Fruit fly (Drosophila melanogaster) whole organism, pupa: Measurements from ENCODE around the gene CG14326.

Experiments
- CG10348 ChIP-seq: fragments of 200-800 bp; sonication (Bioruptor generic); IDR thresholded peaks from 2 replicates; pipeline ENCODE4 v1.3.6; 2022; ENCODE audit warnings: missing biosample characterization, missing genetic modification characterization
- CG12605 ChIP-seq: fragments of 200-800 bp; sonication (Bioruptor generic); IDR thresholded peaks from 2 replicates; pipeline ENCODE4 v1.3.6; 2022; ENCODE audit warnings: missing biosample characterization, missing genetic modification characterization
- CG13204 ChIP-seq: fragments of 200-800 bp; sonication (Bioruptor generic); optimal IDR thresholded peaks from 2 replicates; lab custom pipeline; 2018; ENCODE audit warnings: missing biosample characterization, mild to moderate bottlenecking, missing genetic modification characterization, moderate library complexity
- CG14655 ChIP-seq: fragments of 200-800 bp; sonication (Bioruptor generic); optimal IDR thresholded peaks from 3 replicates; lab custom pipeline; 2017; ENCODE audit warnings: mild to moderate bottlenecking, missing biosample characterization, missing genetic modification reagents, missing genetic modification characterization
- CG15710 ChIP-seq: fragments of 200-800 bp; sonication (Bioruptor generic); optimal IDR thresholded peaks from 2 replicates; lab custom pipeline; 2018; ENCODE audit warnings: missing biosample characterization, mild to moderate bottlenecking, missing genetic modification characterization, moderate library complexity
- CG17806 ChIP-seq: fragments of 200-800 bp; sonication (Bioruptor generic); optimal IDR thresholded peaks from 2 replicates; lab custom pipeline; 2018; ENCODE audit warnings: missing biosample characterization, mild to moderate bottlenecking, missing genetic modification characterization, moderate library complexity
- CG32121 ChIP-seq: fragments of 200-800 bp; sonication (Bioruptor generic); IDR thresholded peaks from 2 replicates; pipeline ENCODE4 v1.3.6; 2022; ENCODE audit warnings: missing biosample characterization, missing genetic modification characterization
- CG34367 ChIP-seq: fragments of 200-800 bp; sonication (Bioruptor generic); optimal IDR thresholded peaks from 2 replicates; lab custom pipeline; 2018; ENCODE audit warnings: missing biosample characterization, mild to moderate bottlenecking, missing genetic modification characterization
- CG4496 ChIP-seq: fragments of 200-800 bp; sonication (Bioruptor generic); IDR thresholded peaks from 3 replicates; pipeline ENCODE4 v1.3.6; 2022; ENCODE audit warnings: missing biosample characterization, missing genetic modification characterization
- CG8159 ChIP-seq: fragments of 200-800 bp; sonication (Bioruptor generic); optimal IDR thresholded peaks from 3 replicates; lab custom pipeline; 2018; ENCODE audit warnings: missing biosample characterization, mild to moderate bottlenecking, missing genetic modification characterization, moderate library complexity
- CG8301 ChIP-seq: fragments of 200-800 bp; sonication (Bioruptor generic); optimal IDR thresholded peaks from 2 replicates; lab custom pipeline; 2018; ENCODE audit warnings: missing biosample characterization, mild to moderate bottlenecking, missing genetic modification characterization
- CG9948 ChIP-seq: fragments of 200-800 bp; sonication (Bioruptor generic); optimal IDR thresholded peaks from 2 replicates; lab custom pipeline; 2018; ENCODE audit warnings: missing biosample characterization, mild to moderate bottlenecking, missing genetic modification characterization, moderate library complexity
- D1 ChIP-seq: fragments of 200-800 bp; sonication (Bioruptor generic); optimal IDR thresholded peaks from 2 replicates; lab custom pipeline; 2018; ENCODE audit warnings: missing biosample characterization, mild to moderate bottlenecking, missing genetic modification characterization, moderate library complexity
- EcR ChIP-seq: fragments of 200-800 bp; sonication (Bioruptor generic); optimal IDR thresholded peaks from 3 replicates; lab custom pipeline; 2019; ENCODE audit warnings: missing biosample characterization, missing genetic modification characterization, mild to moderate bottlenecking, moderate library complexity, missing genetic modification reagents
- Ets98B ChIP-seq: fragments of 200-800 bp; sonication (Bioruptor generic); IDR thresholded peaks from 2 replicates; pipeline ENCODE4 v1.3.6; 2022; ENCODE audit warnings: missing biosample characterization, missing genetic modification characterization
- Pif1A ChIP-seq: fragments of 200-800 bp; sonication (Bioruptor generic); optimal IDR thresholded peaks from 3 replicates; lab custom pipeline; 2016; ENCODE audit warnings: missing biosample characterization, missing genetic modification characterization
- Pif1B ChIP-seq: fragments of 200-800 bp; sonication (Bioruptor generic); optimal IDR thresholded peaks from 3 replicates; lab custom pipeline; 2016; ENCODE audit warnings: missing biosample characterization, missing genetic modification characterization
- Snoo ChIP-seq: fragments of 200-800 bp; sonication (Bioruptor generic); optimal IDR thresholded peaks from 3 replicates; lab custom pipeline; 2017; ENCODE audit warnings: missing biosample characterization, mild to moderate bottlenecking, missing genetic modification characterization, inconsistent platforms
- fd96Ca ChIP-seq: fragments of 200-800 bp; sonication (Bioruptor generic); IDR thresholded peaks from 3 replicates; pipeline ENCODE4 v1.3.6; 2022; ENCODE audit warnings: missing biosample characterization, missing genetic modification characterization
- gl ChIP-seq: fragments of 200-800 bp; sonication (Bioruptor generic); optimal IDR thresholded peaks from 2 replicates; lab custom pipeline; 2018; ENCODE audit warnings: missing biosample characterization, mild to moderate bottlenecking, missing genetic modification characterization
- rn ChIP-seq: fragments of 200-800 bp; sonication (Bioruptor generic); IDR thresholded peaks from 2 replicates; pipeline ENCODE4 v1.3.6; 2022; ENCODE audit warnings: missing biosample characterization, missing genetic modification characterization

CG14326 gene

DNA sequence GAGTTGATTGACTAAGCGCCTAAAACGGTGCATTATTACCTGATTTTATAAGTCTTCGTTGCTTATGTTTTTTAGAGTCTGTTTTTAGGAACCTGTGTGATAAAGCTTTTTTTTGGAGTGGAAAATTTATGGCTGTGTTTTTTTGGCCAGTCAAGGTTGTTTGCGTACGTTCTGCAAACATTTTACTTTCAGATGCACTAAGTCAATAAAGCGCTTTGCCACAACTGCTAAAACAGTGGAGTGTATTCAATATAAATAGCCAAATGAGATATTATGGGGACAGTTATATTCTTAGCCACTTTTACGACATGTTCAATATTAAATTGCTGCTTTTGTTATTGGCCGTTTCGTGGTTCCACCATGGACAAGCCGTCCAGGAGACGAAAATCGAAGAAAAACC is 23.8 kb upstream of the CG14326 start, which contains the start of gene Sgs5:
Gene Sgs5, plus strand, starts transcription at position 279 of the 400 bp plus-strand sequence.
- no peak for TF ChIP-seq CG32121 (GFP tag; lab: Robert Waterston, UW)
- no peak for TF ChIP-seq CG9948 (tag; lab: Kevin White, UChicago)
- TF ChIP-seq Ets98B (GFP tag; lab: Robert Waterston, UW), result no peak
- no peak for TF ChIP-seq Pif1A
- no peak for TF ChIP-seq CG8301
- no peak for TF ChIP-seq CG13204 (GFP tag; lab: Kevin White, UChicago)
- no peak for TF ChIP-seq CG10348 (GFP tag; lab: Robert Waterston, UW)
- no peak for TF ChIP-seq rn
- TF ChIP-seq fd96Ca (GFP tag; lab: Robert Waterston, UW), result no peak
- no peak for TF ChIP-seq CG15710 (tag; lab: Kevin White, UChicago)
- TF ChIP-seq EcR, result no peak
- TF ChIP-seq Pif1B (GFP tag; lab: Kevin White, UChicago), result no peak
- TF ChIP-seq CG17806 (tag; lab: Kevin White, UChicago), result no peak
- no peak for TF ChIP-seq CG34367 (tag; lab: Kevin White, UChicago)

DNA sequence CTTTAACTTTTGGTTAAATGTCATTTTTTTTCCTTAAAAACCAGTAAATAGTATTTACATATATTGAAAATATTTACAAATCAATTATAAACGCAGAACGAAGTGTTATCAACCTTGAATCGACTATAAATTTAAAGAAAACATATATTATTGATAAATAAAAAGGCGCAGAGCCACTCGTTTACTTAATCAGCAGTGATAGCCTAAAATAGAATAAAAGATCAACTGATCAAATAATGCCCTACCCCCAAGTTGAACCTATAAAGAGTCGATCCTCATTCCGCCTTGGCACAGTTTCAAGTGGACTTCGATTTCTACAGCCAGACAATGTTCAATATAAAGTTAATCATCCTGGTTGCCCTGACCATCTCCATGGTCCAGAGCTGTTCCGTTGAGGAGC is 22.7 kb upstream of the CG14326 start, which contains the start of gene CG7606:
Gene CG7606, plus strand, starts transcription at position 301 of the 400 bp plus-strand sequence.
- TF ChIP-seq Pif1B (GFP tag; lab: Kevin White, UChicago), result no peak
- TF ChIP-seq CG8159 (tag; lab: Kevin White, UChicago), result no peak
- no peak for TF ChIP-seq CG14655
- TF ChIP-seq gl, result no peak
- no peak for TF ChIP-seq CG8301

DNA sequence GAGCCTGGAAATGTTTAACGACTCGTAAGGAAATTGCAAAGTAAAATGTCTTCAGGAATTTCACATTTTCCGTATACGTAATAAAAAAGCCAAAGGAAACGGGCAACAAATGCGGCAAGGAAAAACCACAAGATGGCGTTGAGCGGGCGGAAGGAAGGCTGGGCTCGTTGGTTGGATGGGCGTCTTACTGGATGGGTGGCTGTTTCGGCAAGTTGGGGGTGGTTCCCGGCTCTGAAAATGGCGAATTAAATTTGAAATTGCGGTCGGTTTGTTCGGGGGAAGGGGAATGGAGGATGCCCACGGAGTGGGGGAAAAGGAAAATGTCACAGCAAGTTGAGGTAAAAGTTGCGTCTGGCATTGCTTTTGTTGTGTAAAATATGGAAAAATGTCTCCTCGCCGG is 19.2 kb upstream of the CG14326 start:
- TF ChIP-seq rn, result no peak
- TF ChIP-seq fd96Ca (GFP tag; lab: Robert Waterston, UW), result no peak
- TF ChIP-seq Ets98B (GFP tag; lab: Robert Waterston, UW), result no peak
- TF ChIP-seq EcR, result no peak
- no peak for TF ChIP-seq gl
- TF ChIP-seq Pif1A, result no peak
- TF ChIP-seq CG8301, result no peak
- no peak for TF ChIP-seq CG13204 (GFP tag; lab: Kevin White, UChicago)
- no peak for TF ChIP-seq CG34367 (tag; lab: Kevin White, UChicago)
- TF ChIP-seq CG8159 (tag; lab: Kevin White, UChicago), result no peak
- no peak for TF ChIP-seq D1 (tag; lab: Kevin White, UChicago)
- no peak for TF ChIP-seq CG14655
- TF ChIP-seq CG15710 (tag; lab: Kevin White, UChicago), result no peak
- no peak for TF ChIP-seq Pif1B (GFP tag; lab: Kevin White, UChicago)
- no peak for TF ChIP-seq CG4496 (GFP tag; lab: Robert Waterston, UW)

DNA sequence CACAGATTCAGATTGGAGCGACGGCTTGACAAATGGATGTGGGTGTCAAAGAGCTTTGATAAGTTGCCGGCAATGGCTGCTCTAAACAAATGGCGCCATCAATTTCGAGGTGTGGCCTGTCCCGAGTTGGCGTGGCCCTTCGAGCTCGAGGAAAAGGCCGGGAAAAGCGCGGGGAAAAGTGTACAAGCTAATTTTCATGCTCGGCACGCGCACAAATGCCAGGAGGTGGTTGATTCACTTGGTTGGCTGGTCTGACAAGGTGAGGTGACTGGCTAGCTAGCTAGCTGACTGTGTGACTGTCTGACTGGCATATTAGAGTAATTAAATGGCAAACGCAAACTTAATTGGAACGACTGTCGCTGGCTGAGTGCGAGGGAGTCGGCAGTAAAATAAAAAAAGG is 17.0 kb upstream of the CG14326 start:
- TF ChIP-seq CG9948 (tag; lab: Kevin White, UChicago), result no peak
- TF ChIP-seq CG17806 (tag; lab: Kevin White, UChicago), result no peak
- TF ChIP-seq CG8301, result no peak
- no peak for TF ChIP-seq CG34367 (tag; lab: Kevin White, UChicago)
- no peak for TF ChIP-seq CG4496 (GFP tag; lab: Robert Waterston, UW)
- TF ChIP-seq CG8159 (tag; lab: Kevin White, UChicago), result no peak
- TF ChIP-seq Pif1B (GFP tag; lab: Kevin White, UChicago), result no peak
- TF ChIP-seq Pif1A, result no peak
- TF ChIP-seq CG13204 (GFP tag; lab: Kevin White, UChicago), result no peak
- TF ChIP-seq CG12605, result no peak
- TF ChIP-seq CG32121 (GFP tag; lab: Robert Waterston, UW), result no peak
- TF ChIP-seq, all 21 proteins: peak for 0

DNA sequence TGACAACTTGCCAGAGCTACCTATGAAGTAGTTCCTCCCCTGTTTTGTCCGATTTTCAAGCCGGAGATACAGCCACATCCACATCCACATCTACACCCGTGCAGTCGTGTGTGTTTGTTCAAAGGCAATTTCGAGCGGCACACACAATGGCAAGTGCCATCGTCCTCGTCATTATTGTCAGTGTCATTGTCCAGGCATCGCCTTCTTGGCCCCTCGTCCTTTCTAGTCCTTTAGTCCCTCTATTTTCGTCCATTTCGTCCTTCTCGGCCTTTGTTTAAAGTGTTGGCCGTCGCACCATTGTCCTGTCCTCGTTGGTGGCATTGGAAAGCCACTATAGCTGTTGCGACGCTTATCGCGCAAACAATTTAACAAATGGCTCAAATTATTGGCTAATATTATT is 15.9 kb upstream of the CG14326 start:
- TF ChIP-seq CG8159 (tag; lab: Kevin White, UChicago) (no peak), CG34367 (tag; lab: Kevin White, UChicago) (no peak), Ets98B (GFP tag; lab: Robert Waterston, UW) (no peak), fd96Ca (GFP tag; lab: Robert Waterston, UW) (no peak), Snoo (tag; lab: Kevin White, UChicago) (no peak), CG8301 (no peak), Pif1B (GFP tag; lab: Kevin White, UChicago) (no peak), Pif1A (no peak), D1 (tag; lab: Kevin White, UChicago) (no peak), CG12605 (no peak), CG32121 (GFP tag; lab: Robert Waterston, UW) (no peak), gl (no peak), CG14655 (no peak)

DNA sequence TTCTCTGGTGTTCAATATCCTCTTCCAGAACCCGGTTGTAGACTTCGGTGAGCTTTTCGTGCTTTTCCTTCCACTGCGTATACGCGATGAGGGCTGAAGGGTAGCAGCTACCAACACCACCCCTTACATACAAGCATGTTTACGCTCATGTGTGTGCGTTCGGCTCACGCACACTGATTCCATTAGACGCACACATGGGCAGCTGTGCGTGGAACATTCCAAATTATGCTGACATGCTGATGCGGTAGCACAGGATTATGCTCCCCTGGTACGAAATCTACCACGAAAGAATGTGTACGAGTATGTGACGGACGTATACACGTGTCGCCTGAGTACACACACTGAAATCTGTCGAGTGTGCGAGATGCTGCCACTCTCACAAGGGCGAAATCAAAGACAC is 15.2 kb upstream of the CG14326 start:
- TF ChIP-seq CG13204 (GFP tag; lab: Kevin White, UChicago) (no peak), D1 (tag; lab: Kevin White, UChicago) (peak; percentile 11), CG8159 (tag; lab: Kevin White, UChicago) (no peak)
- TF ChIP-seq, all 21 proteins: peak for 1

DNA sequence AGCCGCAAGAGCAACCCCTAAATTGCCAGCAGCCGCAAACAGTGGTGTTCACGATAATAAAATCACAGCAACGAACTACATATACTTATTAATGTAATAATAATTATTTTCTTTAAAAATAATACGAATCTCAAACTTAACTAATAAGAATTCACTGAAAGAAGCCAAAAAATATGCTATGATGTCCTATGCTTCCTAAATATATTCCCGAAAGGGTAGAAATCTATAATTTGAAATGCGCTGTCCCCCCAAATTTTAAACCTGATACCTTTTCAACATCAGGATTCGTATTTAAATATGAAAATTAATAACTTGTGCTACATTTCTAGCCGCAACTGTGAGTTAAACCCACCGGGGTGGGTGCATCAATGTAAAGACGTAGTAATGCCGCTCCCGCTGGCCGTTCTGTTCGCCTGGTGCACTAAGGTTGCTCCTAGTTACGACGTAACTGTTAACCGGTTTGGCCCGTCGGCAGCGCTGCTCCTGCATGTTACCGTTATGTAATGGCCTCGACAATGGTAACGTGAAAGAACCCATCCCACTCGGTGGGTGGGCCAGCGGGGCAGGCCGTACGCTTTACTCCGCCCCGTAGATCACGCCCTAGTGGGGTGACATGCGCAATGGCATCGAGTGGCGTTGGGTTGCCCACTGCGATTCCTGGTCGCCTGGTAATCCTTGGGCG is 14.6 kb upstream of the CG14326 start:
- TF ChIP-seq CG32121 (GFP tag; lab: Robert Waterston, UW) (no peak), CG13204 (GFP tag; lab: Kevin White, UChicago) (peak; percentile 79), CG8159 (tag; lab: Kevin White, UChicago) (peak; percentile 82), Pif1B (GFP tag; lab: Kevin White, UChicago) (peak; percentile 1), CG15710 (tag; lab: Kevin White, UChicago) (peak; percentile 72), Pif1A (peak; percentile 31), CG14655 (peak; percentile 73), CG17806 (tag; lab: Kevin White, UChicago) (peak; percentile 61), CG34367 (tag; lab: Kevin White, UChicago) (peak; percentile 33), fd96Ca (GFP tag; lab: Robert Waterston, UW) (no peak)
